Worm (Caenorhabditis elegans) whole organism, midembryonic: Measurements from ENCODE around the gene F36A4.1.
A peak's percentile ranks its signal among the peaks of the same experiment; 100 is the strongest.

Source experiments
- T22C8.4 ChIP-seq: fragments of 200-800 bp; sonication (Bioruptor generic); IDR thresholded peaks from 2 replicates; pipeline ENCODE4 v1.3.6; 2022; ENCODE audit warnings: missing genetic modification characterization, missing compliant biosample characterization
- cog-1 ChIP-seq: sonication (generic microtip); optimal IDR thresholded peaks from 2 replicates; lab custom pipeline; 2016; ENCODE audit warnings: missing genetic modification characterization, missing compliant biosample characterization
- flt-1 ChIP-seq: fragments of 200-800 bp; sonication (Bioruptor generic); IDR thresholded peaks from 2 replicates; pipeline ENCODE4 v1.3.6; 2022; ENCODE audit warnings: missing genetic modification characterization, missing compliant biosample characterization
- klf-2 ChIP-seq: fragments of 200-800 bp; sonication (Bioruptor generic); conservative IDR thresholded peaks from 2 replicates; pipeline ENCODE4 v1.3.6; 2022; ENCODE audit warnings: missing genetic modification reagents, missing genetic modification characterization, missing compliant biosample characterization
- med-1 ChIP-seq: sonication (generic microtip); optimal IDR thresholded peaks from 2 replicates; lab custom pipeline; 2017; ENCODE audit warnings: missing genetic modification characterization, mild to moderate bottlenecking, missing compliant biosample characterization, antibody characterized with exemption, missing genetic modification reagents; ENCODE audit not compliant: insufficient read depth
- ref-1 ChIP-seq: fragments of 200-800 bp; sonication (Bioruptor generic); conservative IDR thresholded peaks from 2 replicates; pipeline ENCODE4 v1.3.6; 2022; ENCODE audit warnings: missing genetic modification reagents, missing genetic modification characterization, missing compliant biosample characterization
- tab-1 ChIP-seq: fragments of 200-800 bp; sonication (Bioruptor generic); IDR thresholded peaks from 2 replicates; pipeline ENCODE4 v1.3.6; 2022; ENCODE audit warnings: missing genetic modification characterization, missing compliant biosample characterization
- ztf-23 ChIP-seq: fragments of 200-800 bp; sonication (Bioruptor generic); IDR thresholded peaks from 2 replicates; pipeline ENCODE4 v1.3.6; 2022; ENCODE audit warnings: missing genetic modification reagents, missing genetic modification characterization, missing compliant biosample characterization
- ztf-29 ChIP-seq: fragments of 200-800 bp; sonication (Bioruptor generic); IDR thresholded peaks from 2 replicates; pipeline ENCODE4 v1.3.6; 2022; ENCODE audit warnings: missing genetic modification reagents, missing genetic modification characterization, missing compliant biosample characterization

Gene F36A4.1

DNA sequence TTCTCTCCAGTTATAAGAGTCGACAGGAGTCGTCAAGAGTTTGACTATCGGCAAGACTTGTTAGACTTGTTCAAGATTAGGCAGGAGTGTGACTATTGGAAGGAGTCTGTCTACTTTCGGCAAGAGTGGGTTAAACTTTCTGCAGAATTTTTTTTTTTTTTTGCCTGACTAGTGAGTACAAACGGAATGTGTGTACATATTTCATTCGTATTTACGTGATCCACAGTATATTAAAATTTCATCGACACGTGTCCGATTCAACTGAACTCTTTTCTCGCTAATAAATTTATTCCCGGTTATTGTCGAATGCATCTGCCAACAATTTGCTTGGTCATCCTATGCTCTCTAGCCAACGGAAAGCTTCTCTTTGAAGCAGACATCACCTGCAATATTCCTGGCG is at the start of gene F36A4.1:
TSS of gene F36A4.1 (plus strand) at position 301 of the 400 bp plus-strand sequence.
- no peak for TF ChIP-seq ztf-29 (GFP tag; lab: Robert Waterston, UW)
- no peak for TF ChIP-seq ref-1 (GFP tag; lab: Robert Waterston, UW)
- TF ChIP-seq med-1 (GFP tag; lab: Kevin White, UChicago): no peak
- no peak for TF ChIP-seq tab-1
- TF ChIP-seq T22C8.4: no peak
- TF ChIP-seq ztf-23 (GFP tag; lab: Robert Waterston, UW): no peak

DNA sequence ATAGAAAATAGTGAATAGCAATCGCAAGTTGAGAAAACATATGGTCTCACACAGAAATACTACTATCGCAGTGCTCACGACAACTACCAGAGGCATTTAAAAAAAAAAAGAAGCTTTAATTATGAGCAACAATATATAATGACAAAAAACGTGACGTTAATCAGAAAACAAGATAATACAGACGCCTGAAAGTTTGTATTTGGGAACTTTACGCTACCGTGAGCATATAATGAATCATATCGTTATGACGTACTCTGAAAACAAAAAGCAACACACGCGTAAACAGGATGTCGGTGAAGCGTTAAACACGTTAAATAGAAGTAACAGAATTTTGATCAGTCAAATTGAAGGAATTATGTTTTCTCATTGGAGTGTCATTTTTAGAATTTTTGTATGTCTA is 46.4 kb upstream of the F36A4.1 start, which contains the start of gene srbc-71:
TSS of gene srbc-71 (minus strand) at position 101 of the 400 bp plus-strand sequence.
- TF ChIP-seq flt-1 (GFP tag; lab: Robert Waterston, UW) (no peak), cog-1 (tag; lab: Kevin White, UChicago) (no peak), ref-1 (GFP tag; lab: Robert Waterston, UW) (no peak), klf-2 (GFP tag; lab: Robert Waterston, UW) (no peak), ztf-29 (GFP tag; lab: Robert Waterston, UW) (no peak), ztf-23 (GFP tag; lab: Robert Waterston, UW) (no peak), T22C8.4 (no peak), med-1 (GFP tag; lab: Kevin White, UChicago) (no peak), tab-1 (no peak)

DNA sequence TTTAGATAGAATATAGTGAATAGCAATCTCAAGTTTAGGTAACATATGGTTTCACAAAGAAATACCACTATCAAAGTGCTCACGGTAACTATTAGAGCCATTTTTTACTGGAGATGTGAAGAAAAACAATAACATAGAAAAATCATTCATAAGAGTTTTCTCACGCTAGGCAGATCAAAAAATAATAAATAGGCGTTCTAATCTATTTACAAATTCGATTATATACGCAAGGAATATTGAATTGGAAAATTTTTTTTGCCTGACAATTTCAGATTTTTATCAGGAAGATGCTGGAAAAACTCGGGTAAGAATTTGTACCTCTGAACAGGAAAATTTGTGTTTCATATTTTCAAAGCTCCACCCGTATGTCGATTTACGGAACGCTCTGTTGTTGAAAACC is 44.4 kb upstream of the F36A4.1 start, which contains the start of gene srbc-70:
TSS of gene srbc-70 (minus strand) at position 101 of the 400 bp plus-strand sequence.
- TF ChIP-seq ztf-23 (GFP tag; lab: Robert Waterston, UW) (no peak), med-1 (GFP tag; lab: Kevin White, UChicago) (no peak), cog-1 (tag; lab: Kevin White, UChicago) (no peak), T22C8.4 (no peak), tab-1 (no peak), ztf-29 (GFP tag; lab: Robert Waterston, UW) (no peak), flt-1 (GFP tag; lab: Robert Waterston, UW) (no peak), klf-2 (GFP tag; lab: Robert Waterston, UW) (no peak), ref-1 (GFP tag; lab: Robert Waterston, UW) (no peak)

DNA sequence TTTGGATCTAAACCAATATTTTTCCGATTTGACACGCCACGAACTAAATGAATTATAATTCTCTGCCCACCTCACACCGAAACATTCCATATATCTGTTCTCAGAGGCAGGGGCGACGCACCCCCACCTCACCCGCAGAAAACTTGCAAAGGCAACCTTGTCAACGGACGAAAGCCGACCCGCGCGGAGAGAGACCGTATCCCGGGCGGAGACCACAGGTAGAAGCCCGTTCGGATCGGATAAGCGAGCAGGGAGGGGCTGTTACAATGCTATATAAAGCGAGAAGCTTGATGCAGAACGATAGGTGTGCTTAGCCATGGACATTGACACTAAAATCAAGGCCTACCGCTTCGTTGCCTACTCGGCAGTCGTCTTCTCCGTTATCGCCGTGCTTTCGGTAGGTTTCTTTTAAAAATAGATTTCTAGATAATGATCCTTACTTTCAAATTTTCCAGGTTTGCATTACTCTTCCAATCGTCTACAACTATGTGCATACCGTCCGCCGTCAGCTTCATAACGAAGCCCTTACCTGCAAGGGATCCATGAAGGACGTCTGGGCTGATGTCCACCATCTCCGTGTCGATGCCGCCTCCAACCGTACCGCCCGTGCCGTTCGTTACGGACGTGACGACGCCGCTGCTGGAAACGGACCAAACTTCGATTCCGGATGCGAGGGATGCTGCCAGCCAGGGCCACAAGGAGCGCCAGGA is 36.8 kb upstream of the F36A4.1 start, which contains the start of the genes zipt-2.2 and dpy-13:
TSS of gene zipt-2.2 (minus strand) at position 51 of the 710 bp plus-strand sequence.
TSS of gene dpy-13 (plus strand) at position 300 of the 710 bp plus-strand sequence.
- no peak for TF ChIP-seq ref-1 (GFP tag; lab: Robert Waterston, UW)

DNA sequence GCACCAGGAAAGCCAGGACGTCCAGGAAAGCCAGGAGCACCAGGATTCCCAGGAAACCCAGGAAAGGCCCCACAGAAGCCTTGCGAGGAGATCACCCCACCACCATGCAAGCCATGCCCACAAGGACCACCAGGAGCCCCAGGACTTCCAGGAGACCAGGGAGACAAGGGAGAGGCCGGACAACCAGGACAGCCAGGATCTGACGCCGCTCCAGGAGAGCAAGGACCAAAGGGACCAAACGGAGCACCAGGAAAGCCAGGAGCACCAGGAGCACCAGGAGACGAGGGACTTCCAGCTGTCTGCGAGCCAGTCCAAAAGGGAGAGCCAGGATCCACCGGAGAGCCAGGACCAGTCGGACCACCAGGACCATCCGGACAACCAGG is 36.3 kb upstream of the F36A4.1 start:
- TF ChIP-seq ztf-29 (GFP tag; lab: Robert Waterston, UW) (no peak), T22C8.4 (no peak), ztf-23 (GFP tag; lab: Robert Waterston, UW) (no peak), flt-1 (GFP tag; lab: Robert Waterston, UW) (no peak), cog-1 (tag; lab: Kevin White, UChicago) (no peak), klf-2 (GFP tag; lab: Robert Waterston, UW) (no peak), tab-1 (no peak), med-1 (GFP tag; lab: Kevin White, UChicago) (no peak), ref-1 (GFP tag; lab: Robert Waterston, UW) (no peak)

DNA sequence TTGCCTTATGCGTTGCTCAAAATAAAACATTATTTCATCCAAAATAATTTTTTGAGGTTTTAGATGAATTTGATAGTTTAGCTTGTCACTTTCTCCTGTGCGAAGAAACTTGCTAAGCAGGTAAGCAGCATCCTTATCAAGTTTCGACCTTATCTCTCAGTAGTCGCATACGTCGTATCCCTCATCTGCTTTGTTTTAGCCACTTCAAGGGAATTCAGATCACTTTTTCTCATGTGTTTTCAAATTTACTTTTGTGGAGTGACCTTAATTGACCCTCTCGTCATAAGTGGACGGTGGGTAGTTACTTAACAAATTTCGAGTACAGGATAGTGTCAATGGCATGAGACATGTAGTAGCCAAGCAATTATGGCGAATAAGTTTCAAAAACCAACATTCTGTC is 35.6 kb upstream of the F36A4.1 start:
- TF ChIP-seq med-1 (GFP tag; lab: Kevin White, UChicago): no peak
- TF ChIP-seq flt-1 (GFP tag; lab: Robert Waterston, UW): no peak
- TF ChIP-seq ztf-23 (GFP tag; lab: Robert Waterston, UW): no peak
- no peak for TF ChIP-seq klf-2 (GFP tag; lab: Robert Waterston, UW)
- TF ChIP-seq ztf-29 (GFP tag; lab: Robert Waterston, UW): no peak
- TF ChIP-seq tab-1: no peak
- no peak for TF ChIP-seq T22C8.4
- no peak for TF ChIP-seq ref-1 (GFP tag; lab: Robert Waterston, UW)
- TF ChIP-seq cog-1 (tag; lab: Kevin White, UChicago): no peak

DNA sequence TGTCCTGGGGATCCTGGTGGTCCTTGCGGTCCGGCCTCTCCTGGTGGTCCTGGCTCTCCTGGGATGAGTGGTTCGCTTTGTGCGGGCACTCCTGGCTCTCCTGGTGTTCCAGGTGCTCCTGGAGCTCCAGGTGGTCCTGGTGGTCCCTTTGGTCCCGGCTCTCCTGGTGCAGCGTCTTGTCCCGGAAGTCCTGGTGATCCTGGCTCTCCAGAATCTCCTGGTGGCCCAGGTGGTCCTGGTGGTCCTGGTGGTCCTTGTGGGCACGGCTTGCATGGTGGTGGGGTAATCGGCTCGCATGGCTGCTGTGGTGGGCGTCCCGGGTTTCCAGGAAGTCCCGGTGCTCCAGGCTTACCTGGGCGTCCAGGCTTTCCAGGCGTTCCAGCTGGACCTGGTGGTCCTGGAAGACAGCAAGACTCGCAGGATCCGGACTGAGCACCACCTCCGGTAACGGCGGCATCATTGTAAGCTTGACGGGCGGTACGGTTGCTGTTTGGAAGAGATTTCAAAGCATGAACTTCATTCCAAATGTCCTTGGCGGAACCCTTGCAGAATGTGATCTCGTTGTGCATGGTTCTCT is 28.3 kb upstream of the F36A4.1 start:
- TF ChIP-seq flt-1 (GFP tag; lab: Robert Waterston, UW): peak; percentile 5; the same call in 1 of the 2 replicates
- no peak for TF ChIP-seq ztf-23 (GFP tag; lab: Robert Waterston, UW)

DNA sequence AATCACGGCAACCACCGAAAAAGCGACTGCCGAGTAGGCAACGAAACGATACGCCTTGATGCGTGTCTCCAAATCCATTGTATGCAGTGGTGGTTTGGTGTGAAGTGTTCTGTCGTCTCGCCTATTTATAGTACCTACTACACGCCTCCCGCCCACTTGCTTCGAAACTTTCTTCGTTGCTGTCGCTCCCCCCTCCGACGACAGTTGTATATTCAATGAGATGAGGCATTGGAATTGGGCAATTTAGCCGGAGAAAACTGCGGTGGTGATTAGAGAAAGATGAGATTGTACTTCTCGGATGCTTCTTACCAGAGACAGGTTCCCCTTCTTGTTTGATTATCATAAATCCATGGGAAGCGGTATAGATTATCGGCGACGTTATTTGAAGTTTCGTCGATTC is 27.8 kb upstream of the F36A4.1 start, which contains the start of gene col-34:
TSS of gene col-34 (minus strand) at position 101 of the 400 bp plus-strand sequence.
- no peak for TF ChIP-seq med-1 (GFP tag; lab: Kevin White, UChicago)
- TF ChIP-seq flt-1 (GFP tag; lab: Robert Waterston, UW): no peak
- TF ChIP-seq cog-1 (tag; lab: Kevin White, UChicago): no peak

DNA sequence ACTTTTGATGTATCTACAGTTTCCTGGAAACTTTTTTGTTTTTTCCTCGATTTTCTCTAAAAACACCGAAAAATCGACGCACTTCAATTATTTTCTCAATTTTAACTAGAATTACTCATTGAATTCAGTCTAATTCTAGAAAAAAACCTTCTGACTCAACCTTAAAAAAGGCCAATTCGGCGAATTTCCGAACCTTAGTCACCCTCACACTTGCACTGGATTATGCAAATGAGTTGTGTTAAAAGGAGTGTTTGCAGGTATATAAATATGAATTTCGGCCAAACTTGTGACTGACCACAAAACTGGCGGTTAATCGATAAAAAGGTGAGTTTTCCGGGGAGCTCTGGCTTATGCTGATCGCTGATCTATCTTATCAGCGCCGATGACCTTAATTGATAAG is 25.8 kb upstream of the F36A4.1 start, which contains the start of gene ttr-20:
TSS of gene ttr-20 (plus strand) at position 301 of the 400 bp plus-strand sequence.
- TF ChIP-seq klf-2 (GFP tag; lab: Robert Waterston, UW) (no peak), ztf-23 (GFP tag; lab: Robert Waterston, UW) (no peak), flt-1 (GFP tag; lab: Robert Waterston, UW) (no peak), ztf-29 (GFP tag; lab: Robert Waterston, UW) (no peak), cog-1 (tag; lab: Kevin White, UChicago) (no peak), ref-1 (GFP tag; lab: Robert Waterston, UW) (no peak), med-1 (GFP tag; lab: Kevin White, UChicago) (no peak), T22C8.4 (no peak), tab-1 (no peak)
